Worm (Caenorhabditis elegans) whole organism, L4 larva: ENCODE data around the gene gtap-2.
A peak's percentile ranks its signal among the peaks of the same experiment; 100 is the strongest.

Experiments used
- F44E2.7 ChIP-seq: fragments of 200-800 bp; sonication (Bioruptor generic); IDR thresholded peaks from 2 replicates; pipeline ENCODE4 v2.1.2; 2022; ENCODE audit warnings: missing genetic modification characterization, missing compliant biosample characterization
- T20F7.1 ChIP-seq: fragments of 200-800 bp; sonication (Bioruptor generic); optimal IDR thresholded peaks from 2 replicates; lab custom pipeline; 2018; ENCODE audit warnings: mild to moderate bottlenecking, missing genetic modification characterization, missing compliant biosample characterization
- T26A8.4 ChIP-seq: fragments of 200-800 bp; sonication (Bioruptor generic); IDR thresholded peaks from 2 replicates; pipeline ENCODE4 v1.3.6; 2022; ENCODE audit warnings: missing genetic modification characterization, missing compliant biosample characterization
- aha-1 ChIP-seq: fragments of 150-350 bp; peaks from one replicate; lab custom pipeline; 2014; ENCODE audit warnings: missing biosample characterization, missing genetic modification characterization
- ama-1 ChIP-seq: fragments of 150-350 bp; optimal IDR thresholded peaks from 2 replicates; lab custom pipeline; 2014; ENCODE audit warnings: inconsistent platforms, mixed read lengths
- ceh-20 ChIP-seq: fragments of 200-800 bp; sonication (Bioruptor generic); IDR thresholded peaks from 2 replicates; pipeline ENCODE4 v1.3.6; 2022; ENCODE audit warnings: missing genetic modification reagents, missing genetic modification characterization, missing compliant biosample characterization
- ceh-28 ChIP-seq: fragments of 150-350 bp; optimal IDR thresholded peaks from 2 replicates; lab custom pipeline; 2014; ENCODE audit warnings: missing biosample characterization, missing genetic modification reagents, missing genetic modification characterization
- ctbp-1 ChIP-seq: fragments of 200-800 bp; sonication (Bioruptor generic); IDR thresholded peaks from 2 replicates; pipeline ENCODE4 v1.3.6; 2022; ENCODE audit warnings: missing genetic modification reagents, missing genetic modification characterization, missing compliant biosample characterization
- daf-12 ChIP-seq: fragments of 150-350 bp; optimal IDR thresholded peaks from 2 replicates; lab custom pipeline; 2014; ENCODE audit warnings: missing biosample characterization, missing genetic modification reagents, missing genetic modification characterization
- dmd-9 ChIP-seq: fragments of 200-800 bp; sonication (Bioruptor generic); IDR thresholded peaks from 2 replicates; pipeline ENCODE4 v1.3.6; 2022; ENCODE audit warnings: missing genetic modification reagents, missing genetic modification characterization, missing compliant biosample characterization
- dve-1 ChIP-seq: sonication (generic microtip); optimal IDR thresholded peaks from 2 replicates; lab custom pipeline; 2017; ENCODE audit warnings: antibody characterized with exemption, mild to moderate bottlenecking, missing genetic modification characterization, missing compliant biosample characterization; ENCODE audit not compliant: insufficient read depth
- egl-43 ChIP-seq: fragments of 200-800 bp; sonication (Bioruptor generic); IDR thresholded peaks from 2 replicates; pipeline ENCODE4 v1.3.6; 2022; ENCODE audit warnings: missing genetic modification reagents, missing genetic modification characterization, missing compliant biosample characterization
- hlh-11 ChIP-seq: fragments of 200-800 bp; sonication (Bioruptor generic); optimal IDR thresholded peaks from 2 replicates; lab custom pipeline; 2018; ENCODE audit warnings: mild to moderate bottlenecking, missing genetic modification characterization, missing compliant biosample characterization
- hlh-30 ChIP-seq: sonication (generic microtip); optimal IDR thresholded peaks from 2 replicates; lab custom pipeline; 2017; ENCODE audit warnings: antibody characterized with exemption, mild to moderate bottlenecking, missing genetic modification characterization, missing compliant biosample characterization; ENCODE audit not compliant: insufficient read depth
- hmg-1.1 ChIP-seq: fragments of 200-800 bp; sonication (Bioruptor generic); IDR thresholded peaks from 2 replicates; pipeline ENCODE4 v1.3.6; 2022; ENCODE audit warnings: missing genetic modification reagents, missing genetic modification characterization, missing compliant biosample characterization
- lim-7 ChIP-seq: fragments of 200-800 bp; sonication (Bioruptor generic); IDR thresholded peaks from 2 replicates; pipeline ENCODE4 v1.3.6; 2022; ENCODE audit warnings: missing genetic modification characterization, missing compliant biosample characterization
- lsy-2 ChIP-seq, 2 experiments: fragments of 150-350 bp in 1 of 2; sonication (generic microtip) in 1 of 2; optimal IDR thresholded peaks; 2 replicates each; lab custom pipeline; 2014 to 2017; ENCODE audit warnings: missing biosample characterization in 2 of 2, missing genetic modification characterization in 2 of 2
- madf-9 ChIP-seq: fragments of 200-800 bp; sonication (Bioruptor generic); conservative IDR thresholded peaks from 2 replicates; pipeline ENCODE4 v1.3.6; 2022; ENCODE audit warnings: missing genetic modification reagents, missing genetic modification characterization, missing compliant biosample characterization
- mdl-1 ChIP-seq, 2 experiments: fragments of 150-350 bp in 1 of 2; sonication (generic microtip) in 1 of 2; optimal IDR thresholded peaks; 2 replicates each; lab custom pipeline; 2014 to 2017; ENCODE audit warnings: missing biosample characterization in 2 of 2, missing genetic modification characterization in 2 of 2
- mep-1 ChIP-seq: fragments of 150-350 bp; sonication (generic microtip); optimal IDR thresholded peaks from 3 replicates; lab custom pipeline; 2014; ENCODE audit warnings: missing biosample characterization, missing genetic modification characterization
- mes-2 ChIP-seq: sonication (generic microtip); optimal IDR thresholded peaks from 2 replicates; lab custom pipeline; 2016; ENCODE audit warnings: missing genotype, mild to moderate bottlenecking, missing genetic modification characterization, missing compliant biosample characterization; ENCODE audit not compliant: poor library complexity, severe bottlenecking
- mxl-3 ChIP-seq: fragments of 200-800 bp; sonication (Bioruptor generic); optimal IDR thresholded peaks from 2 replicates; lab custom pipeline; 2018; ENCODE audit warnings: mild to moderate bottlenecking, missing genetic modification characterization, missing compliant biosample characterization
- nhr-11 ChIP-seq: fragments of 150-350 bp; optimal IDR thresholded peaks from 2 replicates; lab custom pipeline; 2014; ENCODE audit warnings: missing biosample characterization, missing genetic modification characterization
- nhr-6 ChIP-seq: fragments of 150-350 bp; optimal IDR thresholded peaks from 2 replicates; lab custom pipeline; 2014; ENCODE audit warnings: missing biosample characterization, missing genetic modification characterization
- nhr-76 ChIP-seq: fragments of 150-350 bp; optimal IDR thresholded peaks from 2 replicates; lab custom pipeline; 2014; ENCODE audit warnings: missing biosample characterization, missing genetic modification characterization
- nhr-77 ChIP-seq: fragments of 150-350 bp; optimal IDR thresholded peaks from 2 replicates; lab custom pipeline; 2014; ENCODE audit warnings: missing biosample characterization, missing genetic modification characterization
- pha-4 ChIP-seq, 2 experiments: fragments of 150-350 bp in 1 of 2; fragments of 200-800 bp in 1 of 2; sonication (Bioruptor generic) in 1 of 2; IDR thresholded peaks in 1 of 2; optimal IDR thresholded peaks in 1 of 2; 2 replicates each; pipeline versions ENCODE4 v1.3.6 to Lab custom; 2014 to 2022; ENCODE audit warnings: missing genetic modification characterization in 2 of 2, missing genetic modification reagents in 2 of 2, missing biosample characterization in 1 of 2, missing compliant biosample characterization in 1 of 2
- pqm-1 ChIP-seq: sonication (generic microtip); optimal IDR thresholded peaks from 2 replicates; lab custom pipeline; 2017; ENCODE audit warnings: missing biosample characterization, missing genetic modification characterization
- rbr-2 ChIP-seq: sonication (generic microtip); optimal IDR thresholded peaks from 2 replicates; lab custom pipeline; 2016; ENCODE audit warnings: missing genotype, missing genetic modification characterization, missing compliant biosample characterization
- saeg-2 ChIP-seq: fragments of 200-800 bp; sonication (Bioruptor generic); IDR thresholded peaks from 2 replicates; pipeline ENCODE4 v1.3.6; 2022; ENCODE audit warnings: missing genetic modification reagents, missing genetic modification characterization, missing compliant biosample characterization
- snpc-1.2 ChIP-seq: fragments of 200-800 bp; sonication (Bioruptor generic); IDR thresholded peaks from 2 replicates; pipeline ENCODE4 v1.3.6; 2022; ENCODE audit warnings: missing genetic modification reagents, missing genetic modification characterization, missing compliant biosample characterization
- unc-130 ChIP-seq: sonication (generic microtip); optimal IDR thresholded peaks from 2 replicates; lab custom pipeline; 2016; ENCODE audit warnings: missing genetic modification reagents, missing genetic modification characterization, missing compliant biosample characterization
- zip-2 ChIP-seq: fragments of 150-350 bp; optimal IDR thresholded peaks from 2 replicates; lab custom pipeline; 2014; ENCODE audit warnings: missing biosample characterization, missing genetic modification characterization

The gtap-2 gene

ce11 chrIII:9807560-9808046 is 741 bp upstream of the gtap-2 start (continued):
- TF ChIP-seq rbr-2 (tag; lab: Kevin White, UChicago) (no peak), hlh-30 (peak; percentile 87), lim-7 (GFP tag; lab: Robert Waterston, UW) (no peak), daf-12 (tag; lab: Kevin White, UChicago) (no peak)

- TF ChIP-seq hmg-1.1 (GFP tag; lab: Robert Waterston, UW): no peak
- no peak for TF ChIP-seq nhr-77 (tag; lab: Kevin White, UChicago)
- no peak for TF ChIP-seq pqm-1 (tag; lab: Kevin White, UChicago)
- TF ChIP-seq T26A8.4: 0 out of 2 replicates have a peak, but pooled peaks have one; percentile 13
- TF ChIP-seq aha-1 (tag; lab: Kevin White, UChicago): no peak
- no peak for TF ChIP-seq snpc-1.2 (GFP tag; lab: Robert Waterston, UW)
- no peak for TF ChIP-seq ctbp-1
- TF ChIP-seq, all 104 proteins: peak for 1
Observed at ce11 chrIII:9813146-9813545, 4.8 kb downstream of the gtap-2 start, which contains the start of gene ZK632.14. Gene ZK632.14 (plus strand): TSS chrIII:9813446.

- TF ChIP-seq F44E2.7 (GFP tag; lab: Robert Waterston, UW) (0 out of 2 replicates have a peak, but pooled peaks have one; percentile 22), mes-2 (tag; lab: Kevin White, UChicago) (peak; percentile 41), mxl-3 (GFP tag; lab: Kevin White, UChicago) (peak; percentile 45), nhr-77 (tag; lab: Kevin White, UChicago) (no peak), nhr-6 (peak; percentile 63), nhr-11 (tag; lab: Kevin White, UChicago) (peak; percentile 30), mep-1 (tag; lab: Kevin White, UChicago) (peak; percentile 43), dve-1 (tag; lab: Kevin White, UChicago) (peak; percentile 22), aha-1 (tag; lab: Kevin White, UChicago) (peak; percentile 84), egl-43 (GFP tag; lab: Robert Waterston, UW) (peak; percentile 55; the same call in 1 of the 2 replicates), hlh-11 (tag; lab: Kevin White, UChicago) (peak; percentile 16), nhr-76 (tag; lab: Kevin White, UChicago) (no peak), saeg-2 (GFP tag; lab: Robert Waterston, UW) (no peak), ceh-28 (peak; percentile 28), ama-1 (lab: Kevin White, UChicago) (no peak), ceh-20 (GFP tag; lab: Robert Waterston, UW) (no peak), rbr-2 (tag; lab: Kevin White, UChicago) (peak; percentile 33), mdl-1 (tag; optimal IDR thresholded peaks at IDR 0.05; lab: Kevin White, UChicago) (peak in 1 of 2 experiments; percentile 31), pha-4 (GFP tag; IDR thresholded peaks at IDR 0.05; lab: Robert Waterston, UW) (no peak), pha-4 (tag; optimal IDR thresholded peaks at IDR 0.05; lab: Kevin White, UChicago) (peak; percentile 58), lsy-2 (tag; optimal IDR thresholded peaks at IDR 0.05; lab: Kevin White, UChicago) (peak in 1 of 2 experiments; percentile 52)
Observed at ce11 chrIII:9817087-9817612, 8.8 kb downstream of the gtap-2 start, which contains the start of gene cnx-1. Gene cnx-1 (minus strand): TSS chrIII:9817137.

ce11 chrIII:9817894-9818293 is 9.6 kb downstream of the gtap-2 start:
- TF ChIP-seq madf-9 (GFP tag; lab: Robert Waterston, UW): no peak
- no peak for TF ChIP-seq dmd-9
- peak in 1 of 2 experiments; percentile 79 for TF ChIP-seq lsy-2 (tag; optimal IDR thresholded peaks at IDR 0.05; lab: Kevin White, UChicago)
- no peak for TF ChIP-seq zip-2 (tag; lab: Kevin White, UChicago)
- peak; percentile 23 for TF ChIP-seq T20F7.1
- peak; percentile 34 for TF ChIP-seq unc-130 (GFP tag; lab: Kevin White, UChicago)
- TF ChIP-seq, all 104 proteins: peak for 3
